Worm (Caenorhabditis elegans) whole organism, late embryonic: Measurements from ENCODE around the gene F59B10.6.

Experiments used
- ceh-34 ChIP-seq: sonication (generic microtip); optimal IDR thresholded peaks from 2 replicates; lab custom pipeline; 2016; ENCODE audit warnings: mild to moderate bottlenecking, missing genetic modification characterization, missing compliant biosample characterization
- dmd-4 ChIP-seq: sonication (generic microtip); optimal IDR thresholded peaks from 2 replicates; lab custom pipeline; 2016; ENCODE audit warnings: borderline replicate concordance, missing genetic modification characterization, missing compliant biosample characterization
- ets-4 ChIP-seq: sonication (generic microtip); optimal IDR thresholded peaks from 2 replicates; lab custom pipeline; 2016; ENCODE audit warnings: missing genetic modification characterization, missing compliant biosample characterization
- madf-2 ChIP-seq: sonication (generic microtip); optimal IDR thresholded peaks from 2 replicates; lab custom pipeline; 2017; ENCODE audit warnings: missing genetic modification characterization, missing compliant biosample characterization
- nhr-11 ChIP-seq: fragments of 150-350 bp; optimal IDR thresholded peaks from 2 replicates; lab custom pipeline; 2014; ENCODE audit warnings: missing biosample characterization, missing genetic modification characterization
- pha-4 ChIP-seq: fragments of 150-350 bp; optimal IDR thresholded peaks from 2 replicates; lab custom pipeline; 2018; ENCODE audit warnings: missing biosample characterization, missing genetic modification reagents, missing genetic modification characterization
- sox-4 ChIP-seq: sonication (generic microtip); optimal IDR thresholded peaks from 2 replicates; lab custom pipeline; 2017; ENCODE audit warnings: mild to moderate bottlenecking, missing genetic modification characterization, inconsistent platforms, missing compliant biosample characterization
- ztf-16 ChIP-seq: sonication (generic microtip); optimal IDR thresholded peaks from 2 replicates; lab custom pipeline; 2017; ENCODE audit warnings: missing genetic modification characterization, missing compliant biosample characterization

DNA sequence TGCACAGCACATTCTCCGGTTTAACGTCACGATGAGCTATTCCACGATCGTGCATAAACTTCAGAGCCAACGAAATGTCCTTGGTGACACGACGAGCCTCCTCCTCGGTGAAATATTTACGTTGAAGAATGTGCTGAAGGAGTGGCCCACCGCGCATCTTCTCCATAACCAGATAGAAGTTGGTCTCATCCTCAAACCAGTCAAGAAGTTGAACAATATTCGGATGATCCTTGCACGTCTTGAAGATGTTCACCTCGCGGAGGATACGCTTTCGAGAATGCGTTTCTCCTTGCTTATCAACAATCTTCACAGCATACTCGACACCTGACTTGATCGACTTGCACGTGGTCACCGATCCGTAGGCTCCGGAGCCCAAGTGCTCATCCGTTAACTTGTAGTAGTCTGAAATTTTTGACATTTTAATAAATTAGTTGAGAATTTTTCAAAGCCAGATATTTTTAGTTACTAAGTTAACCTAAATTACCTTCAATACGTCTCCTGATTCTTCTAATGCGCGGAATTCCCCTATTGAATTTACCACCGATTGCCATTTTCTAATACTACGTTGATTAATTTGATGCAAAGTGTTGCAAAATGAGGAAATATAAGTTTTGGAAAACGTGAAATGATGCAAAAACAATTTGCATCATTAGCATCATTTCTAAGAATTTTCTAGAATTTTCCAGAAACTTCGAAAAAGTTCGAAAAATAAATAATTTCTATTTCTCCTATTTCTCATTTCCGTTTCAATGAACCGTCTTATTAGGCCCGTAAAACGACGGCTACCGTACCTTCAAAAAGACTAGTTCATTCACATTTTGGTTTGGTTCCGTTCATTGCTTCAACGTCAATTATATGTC lies 21.9 kb upstream of the F59B10.6 start:
- TF ChIP-seq madf-2 (tag; lab: Kevin White, UChicago) (no peak), dmd-4 (tag; lab: Kevin White, UChicago) (no peak), ceh-34 (tag; lab: Kevin White, UChicago) (no peak), pha-4 (tag; lab: Kevin White, UChicago) (no peak), ztf-16 (tag; lab: Kevin White, UChicago) (no peak), sox-4 (tag; lab: Kevin White, UChicago) (no peak), nhr-11 (tag; lab: Kevin White, UChicago) (no peak), ets-4 (tag; lab: Kevin White, UChicago) (no peak)
